Fruit fly (Drosophila melanogaster) whole organism, pupa: Measurements from ENCODE around the gene CG13295.

ENCODE experiments used
- CG10348 ChIP-seq: fragments of 200-800 bp; sonication (Bioruptor generic); IDR thresholded peaks from 2 replicates; pipeline ENCODE4 v1.3.6; 2022; ENCODE audit warnings: missing biosample characterization, missing genetic modification characterization
- CG12605 ChIP-seq: fragments of 200-800 bp; sonication (Bioruptor generic); IDR thresholded peaks from 2 replicates; pipeline ENCODE4 v1.3.6; 2022; ENCODE audit warnings: missing biosample characterization, missing genetic modification characterization
- CG13204 ChIP-seq: fragments of 200-800 bp; sonication (Bioruptor generic); optimal IDR thresholded peaks from 2 replicates; lab custom pipeline; 2018; ENCODE audit warnings: missing biosample characterization, mild to moderate bottlenecking, missing genetic modification characterization, moderate library complexity
- CG14655 ChIP-seq: fragments of 200-800 bp; sonication (Bioruptor generic); optimal IDR thresholded peaks from 3 replicates; lab custom pipeline; 2017; ENCODE audit warnings: mild to moderate bottlenecking, missing biosample characterization, missing genetic modification reagents, missing genetic modification characterization
- CG15710 ChIP-seq: fragments of 200-800 bp; sonication (Bioruptor generic); optimal IDR thresholded peaks from 2 replicates; lab custom pipeline; 2018; ENCODE audit warnings: missing biosample characterization, mild to moderate bottlenecking, missing genetic modification characterization, moderate library complexity
- CG17806 ChIP-seq: fragments of 200-800 bp; sonication (Bioruptor generic); optimal IDR thresholded peaks from 2 replicates; lab custom pipeline; 2018; ENCODE audit warnings: missing biosample characterization, mild to moderate bottlenecking, missing genetic modification characterization, moderate library complexity
- CG32121 ChIP-seq: fragments of 200-800 bp; sonication (Bioruptor generic); IDR thresholded peaks from 2 replicates; pipeline ENCODE4 v1.3.6; 2022; ENCODE audit warnings: missing biosample characterization, missing genetic modification characterization
- CG34367 ChIP-seq: fragments of 200-800 bp; sonication (Bioruptor generic); optimal IDR thresholded peaks from 2 replicates; lab custom pipeline; 2018; ENCODE audit warnings: missing biosample characterization, mild to moderate bottlenecking, missing genetic modification characterization
- CG4496 ChIP-seq: fragments of 200-800 bp; sonication (Bioruptor generic); IDR thresholded peaks from 3 replicates; pipeline ENCODE4 v1.3.6; 2022; ENCODE audit warnings: missing biosample characterization, missing genetic modification characterization
- CG8159 ChIP-seq: fragments of 200-800 bp; sonication (Bioruptor generic); optimal IDR thresholded peaks from 3 replicates; lab custom pipeline; 2018; ENCODE audit warnings: missing biosample characterization, mild to moderate bottlenecking, missing genetic modification characterization, moderate library complexity
- CG8301 ChIP-seq: fragments of 200-800 bp; sonication (Bioruptor generic); optimal IDR thresholded peaks from 2 replicates; lab custom pipeline; 2018; ENCODE audit warnings: missing biosample characterization, mild to moderate bottlenecking, missing genetic modification characterization
- CG9948 ChIP-seq: fragments of 200-800 bp; sonication (Bioruptor generic); optimal IDR thresholded peaks from 2 replicates; lab custom pipeline; 2018; ENCODE audit warnings: missing biosample characterization, mild to moderate bottlenecking, missing genetic modification characterization, moderate library complexity
- D1 ChIP-seq: fragments of 200-800 bp; sonication (Bioruptor generic); optimal IDR thresholded peaks from 2 replicates; lab custom pipeline; 2018; ENCODE audit warnings: missing biosample characterization, mild to moderate bottlenecking, missing genetic modification characterization, moderate library complexity
- EcR ChIP-seq: fragments of 200-800 bp; sonication (Bioruptor generic); optimal IDR thresholded peaks from 3 replicates; lab custom pipeline; 2019; ENCODE audit warnings: missing biosample characterization, missing genetic modification characterization, mild to moderate bottlenecking, moderate library complexity, missing genetic modification reagents
- Ets98B ChIP-seq: fragments of 200-800 bp; sonication (Bioruptor generic); IDR thresholded peaks from 2 replicates; pipeline ENCODE4 v1.3.6; 2022; ENCODE audit warnings: missing biosample characterization, missing genetic modification characterization
- Pif1A ChIP-seq: fragments of 200-800 bp; sonication (Bioruptor generic); optimal IDR thresholded peaks from 3 replicates; lab custom pipeline; 2016; ENCODE audit warnings: missing biosample characterization, missing genetic modification characterization
- Pif1B ChIP-seq: fragments of 200-800 bp; sonication (Bioruptor generic); optimal IDR thresholded peaks from 3 replicates; lab custom pipeline; 2016; ENCODE audit warnings: missing biosample characterization, missing genetic modification characterization
- Snoo ChIP-seq: fragments of 200-800 bp; sonication (Bioruptor generic); optimal IDR thresholded peaks from 3 replicates; lab custom pipeline; 2017; ENCODE audit warnings: missing biosample characterization, mild to moderate bottlenecking, missing genetic modification characterization, inconsistent platforms
- fd96Ca ChIP-seq: fragments of 200-800 bp; sonication (Bioruptor generic); IDR thresholded peaks from 3 replicates; pipeline ENCODE4 v1.3.6; 2022; ENCODE audit warnings: missing biosample characterization, missing genetic modification characterization
- gl ChIP-seq: fragments of 200-800 bp; sonication (Bioruptor generic); optimal IDR thresholded peaks from 2 replicates; lab custom pipeline; 2018; ENCODE audit warnings: missing biosample characterization, mild to moderate bottlenecking, missing genetic modification characterization
- rn ChIP-seq: fragments of 200-800 bp; sonication (Bioruptor generic); IDR thresholded peaks from 2 replicates; pipeline ENCODE4 v1.3.6; 2022; ENCODE audit warnings: missing biosample characterization, missing genetic modification characterization

The CG13295 gene

dm6 chr3L:6038720-6039205 lies 36.3 kb downstream of the CG13295 start, which contains the start of gene Jon65Aiv:
Gene Jon65Aiv (plus strand): TSS chr3L:6039155.
- no peak for TF ChIP-seq CG12605 (GFP tag; lab: Robert Waterston, UW)
- TF ChIP-seq CG17806 (tag; lab: Kevin White, UChicago): no peak
- no peak for TF ChIP-seq CG8159 (tag; lab: Kevin White, UChicago)
- no peak for TF ChIP-seq gl (tag; lab: Kevin White, UChicago)

- no peak for TF ChIP-seq CG4496
- TF ChIP-seq rn: no peak
Observed at dm6 chr3L:6036811-6037210, 38.2 kb downstream of the CG13295 start, which contains the start of gene CG6462. Gene CG6462 (plus strand): TSS chr3L:6037111.

dm6 chr3L:6036141-6036540 lies 38.9 kb downstream of the CG13295 start:
- TF ChIP-seq CG8301 (tag; lab: Kevin White, UChicago): no peak
- no peak for TF ChIP-seq CG9948 (tag; lab: Kevin White, UChicago)
- no peak for TF ChIP-seq CG13204
- no peak for TF ChIP-seq Pif1B (GFP tag; lab: Kevin White, UChicago)
- no peak for TF ChIP-seq rn
- no peak for TF ChIP-seq Pif1A (GFP tag; lab: Kevin White, UChicago)
- TF ChIP-seq CG15710 (tag; lab: Kevin White, UChicago): no peak
- no peak for TF ChIP-seq CG4496
- no peak for TF ChIP-seq gl (tag; lab: Kevin White, UChicago)
- no peak for TF ChIP-seq D1
- no peak for TF ChIP-seq EcR (GFP tag; lab: Kevin White, UChicago)
- no peak for TF ChIP-seq fd96Ca (GFP tag; lab: Robert Waterston, UW)
- TF ChIP-seq Snoo (tag; lab: Kevin White, UChicago): no peak
- no peak for TF ChIP-seq CG8159 (tag; lab: Kevin White, UChicago)
- no peak for TF ChIP-seq CG34367
- no peak for TF ChIP-seq CG10348 (GFP tag; lab: Robert Waterston, UW)
- no peak for TF ChIP-seq CG12605 (GFP tag; lab: Robert Waterston, UW)
- no peak for TF ChIP-seq CG14655
- TF ChIP-seq CG32121 (GFP tag; lab: Robert Waterston, UW): no peak

- TF ChIP-seq Ets98B (GFP tag; lab: Robert Waterston, UW) (no peak), CG15710 (tag; lab: Kevin White, UChicago) (no peak), CG10348 (GFP tag; lab: Robert Waterston, UW) (no peak), gl (tag; lab: Kevin White, UChicago) (no peak), CG12605 (GFP tag; lab: Robert Waterston, UW) (no peak), CG9948 (tag; lab: Kevin White, UChicago) (no peak), CG8301 (tag; lab: Kevin White, UChicago) (no peak), EcR (GFP tag; lab: Kevin White, UChicago) (no peak), CG32121 (GFP tag; lab: Robert Waterston, UW) (no peak), D1 (no peak), CG4496 (no peak), Pif1A (GFP tag; lab: Kevin White, UChicago) (no peak), CG17806 (tag; lab: Kevin White, UChicago) (no peak), Snoo (tag; lab: Kevin White, UChicago) (no peak), CG13204 (no peak), rn (no peak)
Observed at dm6 chr3L:6034916-6035315, 40.1 kb downstream of the CG13295 start, which contains the start of gene yip7. Gene yip7 (plus strand): TSS chr3L:6035216.

- TF ChIP-seq CG14655 (no peak), CG4496 (no peak), Snoo (tag; lab: Kevin White, UChicago) (no peak), CG34367 (no peak), CG10348 (GFP tag; lab: Robert Waterston, UW) (no peak), CG8159 (tag; lab: Kevin White, UChicago) (no peak), Pif1A (GFP tag; lab: Kevin White, UChicago) (no peak), gl (tag; lab: Kevin White, UChicago) (no peak)
Observed at dm6 chr3L:6034511-6034910, 40.5 kb downstream of the CG13295 start, which contains the start of gene CG10477. Gene CG10477 (minus strand): TSS chr3L:6034611.

- TF ChIP-seq CG13204 (no peak), CG10348 (GFP tag; lab: Robert Waterston, UW) (no peak), CG32121 (GFP tag; lab: Robert Waterston, UW) (no peak), CG8159 (tag; lab: Kevin White, UChicago) (no peak), rn (no peak), EcR (GFP tag; lab: Kevin White, UChicago) (no peak), CG17806 (tag; lab: Kevin White, UChicago) (no peak), CG4496 (no peak), CG34367 (no peak), CG15710 (tag; lab: Kevin White, UChicago) (no peak), CG8301 (tag; lab: Kevin White, UChicago) (no peak), CG12605 (GFP tag; lab: Robert Waterston, UW) (no peak), fd96Ca (GFP tag; lab: Robert Waterston, UW) (no peak), D1 (no peak), Snoo (tag; lab: Kevin White, UChicago) (no peak), Pif1B (GFP tag; lab: Kevin White, UChicago) (no peak), Ets98B (GFP tag; lab: Robert Waterston, UW) (no peak)
Observed at dm6 chr3L:6033008-6033407, 42.0 kb downstream of the CG13295 start.
